Fruit fly (Drosophila melanogaster): ENCODE results near the gene Ac13E.

The Ac13E gene

DNA sequence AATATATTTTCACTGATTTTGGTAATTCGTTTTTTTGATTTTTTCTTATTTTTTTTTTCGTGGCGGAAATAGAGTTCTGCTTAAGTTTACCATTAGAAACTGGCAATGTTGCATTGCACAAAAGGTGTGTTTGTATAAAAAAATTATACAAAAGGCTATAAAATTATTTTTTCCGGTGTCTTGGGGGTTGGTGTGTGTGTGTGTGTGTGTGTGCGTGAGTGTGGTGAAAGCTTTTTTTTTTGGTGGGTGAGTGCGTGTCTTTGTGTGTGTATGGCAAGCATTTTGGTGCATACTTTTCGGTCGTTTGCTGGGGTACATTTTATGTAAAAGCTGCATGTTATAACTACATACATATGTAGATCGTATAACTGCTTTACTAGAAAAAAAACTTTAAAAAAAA is 42.7 kb downstream of the Ac13E start:
- no peak for TF ChIP-seq net (GFP tag; optimal IDR thresholded peaks at IDR 0.05)
- no peak for TF ChIP-seq salr (GFP tag; optimal IDR thresholded peaks at IDR 0.05)
- TF ChIP-seq CG6792 (GFP tag; optimal IDR thresholded peaks at IDR 0.05), result peak; percentile 32
- TF ChIP-seq CG11762 (GFP tag; optimal IDR thresholded peaks at IDR 0.05; ENCODE audit: insufficient read depth), result no peak
- no peak for TF ChIP-seq CG11902 (GFP tag; optimal IDR thresholded peaks at IDR 0.05)
- no peak for TF ChIP-seq fd85E (GFP tag; optimal IDR thresholded peaks at IDR 0.05)
- no peak for TF ChIP-seq Ets96B (tag; optimal IDR thresholded peaks at IDR 0.05)
- TF ChIP-seq dac (GFP tag; optimal IDR thresholded peaks at IDR 0.05), result no peak
- TF ChIP-seq achi (GFP tag; optimal IDR thresholded peaks at IDR 0.05), result no peak
- TF ChIP-seq Eip93F (GFP tag; optimal IDR thresholded peaks at IDR 0.05), result no peak
- TF ChIP-seq cyc (GFP tag; optimal IDR thresholded peaks at IDR 0.05), result peak; percentile 38
- no peak for TF ChIP-seq CG4318 (GFP tag; optimal IDR thresholded peaks at IDR 0.05)
- TF ChIP-seq ss (GFP tag; optimal IDR thresholded peaks at IDR 0.05), result no peak
- no peak for TF ChIP-seq CG1621 (tag; optimal IDR thresholded peaks at IDR 0.05)
- no peak for TF ChIP-seq Hr4 (GFP tag; optimal IDR thresholded peaks at IDR 0.05)
- peak; percentile 43; the same call in 1 of the 3 replicates for TF ChIP-seq CG8119 (GFP tag; IDR thresholded peaks at IDR 0.05)
- peak; percentile 20 for TF ChIP-seq vri (GFP tag; optimal IDR thresholded peaks at IDR 0.05)
- TF ChIP-seq Hr38 (GFP tag; optimal IDR thresholded peaks at IDR 0.05), result no peak
- peak; percentile 29 for TF ChIP-seq Ets21C (GFP tag; optimal IDR thresholded peaks at IDR 0.05)
- TF ChIP-seq lz (GFP tag; optimal IDR thresholded peaks at IDR 0.05), result peak; percentile 60
- TF ChIP-seq pdm3 (GFP tag; optimal IDR thresholded peaks at IDR 0.05), result peak; percentile 48
- 0 out of 3 replicates have a peak, but pooled peaks have one; percentile 44 for TF ChIP-seq eg (GFP tag; IDR thresholded peaks at IDR 0.05)
- TF ChIP-seq Eip78C (GFP tag), result peak; percentile 68
- TF ChIP-seq CG10669 (GFP tag; optimal IDR thresholded peaks at IDR 0.05), result no peak
- TF ChIP-seq CG6163 (GFP tag; IDR thresholded peaks at IDR 0.05), result no peak
- TF ChIP-seq acj6 (GFP tag; optimal IDR thresholded peaks at IDR 0.05), result peak; percentile 26
- no peak for TF ChIP-seq CG9139 (GFP tag; optimal IDR thresholded peaks at IDR 0.05)
- TF ChIP-seq spab (GFP tag; optimal IDR thresholded peaks at IDR 0.05), result no peak
- peak; percentile 30 for TF ChIP-seq CG8632 (GFP tag; optimal IDR thresholded peaks at IDR 0.05)
- TF ChIP-seq Sox14 (GFP tag; optimal IDR thresholded peaks at IDR 0.05), result peak; percentile 11
- peak; percentile 70 for TF ChIP-seq esn (GFP tag; optimal IDR thresholded peaks at IDR 0.05)
- TF ChIP-seq Smox (GFP tag; optimal IDR thresholded peaks at IDR 0.05), result peak; percentile 55
- no peak for TF ChIP-seq CG3919 (GFP tag; optimal IDR thresholded peaks at IDR 0.05)
- no peak for TF ChIP-seq CG10631 (GFP tag; optimal IDR thresholded peaks at IDR 0.05)
- no peak for TF ChIP-seq Sox15 (GFP tag; optimal IDR thresholded peaks at IDR 0.05)
- TF ChIP-seq Blimp-1 (GFP tag; optimal IDR thresholded peaks at IDR 0.05), result no peak
- no peak for TF ChIP-seq CG11294 (GFP tag; IDR thresholded peaks at IDR 0.05)
- TF ChIP-seq OdsH (GFP tag; optimal IDR thresholded peaks at IDR 0.05), result peak; percentile 29
- TF ChIP-seq fd59A (GFP tag; optimal IDR thresholded peaks at IDR 0.05), result no peak
- no peak for TF ChIP-seq CG8319 (GFP tag; optimal IDR thresholded peaks at IDR 0.05)
- no peak for TF ChIP-seq CG32006 (GFP tag; optimal IDR thresholded peaks at IDR 0.05)
- no peak for TF ChIP-seq Gug (GFP tag; IDR thresholded peaks at IDR 0.05)
- peak; percentile 41 for TF ChIP-seq CG34406 (GFP tag; optimal IDR thresholded peaks at IDR 0.05)
- TF ChIP-seq svp (GFP tag), result peak; percentile 82
- TF ChIP-seq Sox102F (GFP tag; optimal IDR thresholded peaks at IDR 0.05), result peak; percentile 32
- no peak for TF ChIP-seq CG6808 (GFP tag; optimal IDR thresholded peaks at IDR 0.05)
- 0 out of 2 replicates have a peak, but pooled peaks have one; percentile 15 for TF ChIP-seq CG15336 (GFP tag; IDR thresholded peaks at IDR 0.05)
- TF ChIP-seq CG16779 (tag; optimal IDR thresholded peaks at IDR 0.05), result no peak
- peak; percentile 60 for TF ChIP-seq Met (GFP tag; optimal IDR thresholded peaks at IDR 0.05)
- no peak for TF ChIP-seq CG6854 (GFP tag; optimal IDR thresholded peaks at IDR 0.05)
- peak; percentile 42 for TF ChIP-seq Hr39 (GFP tag; optimal IDR thresholded peaks at IDR 0.05)
- TF ChIP-seq CG6276 (GFP tag; optimal IDR thresholded peaks at IDR 0.05), result no peak
- TF ChIP-seq CG7368 (GFP tag; optimal IDR thresholded peaks at IDR 0.05), result no peak

Data from whole organism, prepupa.